Fruit fly (Drosophila melanogaster) Kc167 (cell line): ENCODE data around the gene PGAP1.

Source experiments
- insv ChIP-seq: fragments of >200 bp; optimal IDR thresholded peaks from 3 replicates; lab custom pipeline; 2018; ENCODE audit warnings: missing external identifiers
- ttk ChIP-seq: sonication (Bioruptor generic); optimal IDR thresholded peaks from 2 replicates; lab custom pipeline; 2017; ENCODE audit warnings: missing external identifiers

- no peak for TF ChIP-seq insv (lab: Kevin White, UChicago)
- TF ChIP-seq ttk = no peak
Measured at dm6 chrX:5732440-5732839, 43.2 kb upstream of the PGAP1 start, which contains the start of gene CG15773.
